Fruit fly (Drosophila melanogaster): ENCODE results near the gene Nin.
A peak's percentile ranks its signal among the peaks of the same experiment; 100 is the strongest.

Gene Nin

DNA sequence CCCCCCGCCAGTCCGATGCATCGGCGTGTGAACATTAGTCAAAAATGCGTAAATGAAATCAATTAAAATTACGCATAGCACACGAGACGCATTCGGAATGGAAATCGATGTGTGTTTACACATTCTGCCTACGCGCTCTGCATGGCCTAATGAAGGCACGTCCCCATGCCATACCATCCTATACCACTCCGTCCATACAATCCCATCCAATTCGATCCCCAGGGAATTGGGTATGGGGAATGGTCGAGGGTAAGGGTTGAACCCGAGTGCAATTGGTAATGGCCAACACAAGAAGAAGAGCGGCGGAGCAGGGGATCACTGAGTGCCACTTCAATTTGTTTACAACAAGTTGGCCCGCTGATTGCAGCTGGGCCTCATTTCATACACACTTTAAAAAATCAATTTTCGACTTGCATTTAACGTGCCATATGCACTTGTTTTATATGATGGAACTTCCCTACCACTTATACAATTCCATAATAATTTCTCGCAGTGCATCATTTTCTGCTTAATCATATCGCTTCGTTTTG, 32.9 kb downstream of the Nin start (continued):
- TF ChIP-seq fkh (GFP tag; optimal IDR thresholded peaks at IDR 0.05) (no peak), CG6163 (GFP tag; IDR thresholded peaks at IDR 0.05) (peak; percentile 64; the same call in 2 of the 3 replicates), topi (GFP tag; optimal IDR thresholded peaks at IDR 0.05) (peak; percentile 14), salr (GFP tag; optimal IDR thresholded peaks at IDR 0.05) (no peak), CG31627 (GFP tag; optimal IDR thresholded peaks at IDR 0.05) (peak; percentile 26), Hr39 (GFP tag; optimal IDR thresholded peaks at IDR 0.05) (peak; percentile 21), CG3919 (GFP tag; optimal IDR thresholded peaks at IDR 0.05) (peak; percentile 28), Sox15 (GFP tag; optimal IDR thresholded peaks at IDR 0.05) (no peak), Eip75B (GFP tag; optimal IDR thresholded peaks at IDR 0.05) (peak; percentile 16)

dm6 chr2L:5242194-5242914, 36.0 kb downstream of the Nin start:
- TF ChIP-seq CG3919 (GFP tag; optimal IDR thresholded peaks at IDR 0.05) (no peak), CG15336 (GFP tag; IDR thresholded peaks at IDR 0.05) (peak; percentile 51), Hr38 (GFP tag; optimal IDR thresholded peaks at IDR 0.05) (no peak), Sox102F (GFP tag; optimal IDR thresholded peaks at IDR 0.05) (no peak), CG6276 (GFP tag; optimal IDR thresholded peaks at IDR 0.05) (peak; percentile 54), Eip78C (GFP tag) (peak; percentile 51), CG8319 (GFP tag; optimal IDR thresholded peaks at IDR 0.05) (no peak), vri (GFP tag; optimal IDR thresholded peaks at IDR 0.05) (peak; percentile 91), Smox (GFP tag; optimal IDR thresholded peaks at IDR 0.05) (no peak), salr (GFP tag; optimal IDR thresholded peaks at IDR 0.05) (no peak), OdsH (GFP tag; optimal IDR thresholded peaks at IDR 0.05) (peak; percentile 5), fkh (GFP tag; optimal IDR thresholded peaks at IDR 0.05) (no peak), net (GFP tag; optimal IDR thresholded peaks at IDR 0.05) (no peak), CG6854 (GFP tag; optimal IDR thresholded peaks at IDR 0.05) (no peak), svp (GFP tag) (peak; percentile 50), Eip93F (GFP tag; optimal IDR thresholded peaks at IDR 0.05) (no peak), CG8119 (GFP tag; IDR thresholded peaks at IDR 0.05) (peak; percentile 34; the same call in 1 of the 3 replicates), pdm3 (GFP tag; optimal IDR thresholded peaks at IDR 0.05) (peak; percentile 12), ss (GFP tag; optimal IDR thresholded peaks at IDR 0.05) (no peak), Sox14 (GFP tag; optimal IDR thresholded peaks at IDR 0.05) (peak; percentile 9), Eip75B (GFP tag; optimal IDR thresholded peaks at IDR 0.05) (no peak), Met (GFP tag; optimal IDR thresholded peaks at IDR 0.05) (peak; percentile 21), CG11294 (GFP tag; IDR thresholded peaks at IDR 0.05) (no peak), eg (GFP tag; IDR thresholded peaks at IDR 0.05) (peak; percentile 58; the same call in 2 of the 3 replicates), CG16779 (tag; optimal IDR thresholded peaks at IDR 0.05) (no peak), CG7368 (GFP tag; optimal IDR thresholded peaks at IDR 0.05) (no peak), CG4318 (GFP tag; optimal IDR thresholded peaks at IDR 0.05) (peak; percentile 8), Sox15 (GFP tag; optimal IDR thresholded peaks at IDR 0.05) (no peak), CG32006 (GFP tag; optimal IDR thresholded peaks at IDR 0.05) (peak; percentile 57), Hr4 (GFP tag; optimal IDR thresholded peaks at IDR 0.05) (peak; percentile 61), CG3032 (tag; optimal IDR thresholded peaks at IDR 0.05) (no peak), CG9139 (GFP tag; optimal IDR thresholded peaks at IDR 0.05) (no peak)

- TF ChIP-seq CG8632 (GFP tag; optimal IDR thresholded peaks at IDR 0.05) (no peak), eg (GFP tag; IDR thresholded peaks at IDR 0.05) (no peak), CG10631 (GFP tag; optimal IDR thresholded peaks at IDR 0.05) (no peak), dsx (GFP tag; optimal IDR thresholded peaks at IDR 0.05; ENCODE audit: poor library complexity, severe bottlenecking) (no peak), pdm3 (GFP tag; optimal IDR thresholded peaks at IDR 0.05) (no peak), vri (GFP tag; optimal IDR thresholded peaks at IDR 0.05) (no peak), OdsH (GFP tag; optimal IDR thresholded peaks at IDR 0.05) (no peak), CG6792 (GFP tag; optimal IDR thresholded peaks at IDR 0.05) (no peak), CG8119 (GFP tag; IDR thresholded peaks at IDR 0.05) (no peak), Gug (GFP tag; IDR thresholded peaks at IDR 0.05) (no peak), Eip75B (GFP tag; optimal IDR thresholded peaks at IDR 0.05) (no peak), CG11902 (GFP tag; optimal IDR thresholded peaks at IDR 0.05) (no peak), Blimp-1 (GFP tag; optimal IDR thresholded peaks at IDR 0.05) (no peak)
Observed at dm6 chr2L:5240520-5240919, 37.8 kb downstream of the Nin start.

Data from whole organism, prepupa.